Fruit fly (Drosophila melanogaster) whole organism, embryonic: Measurements from ENCODE around the gene TbCMF46.
A peak's percentile ranks its signal among the peaks of the same experiment; 100 is the strongest.

Experiments used
- CG11398 ChIP-seq: fragments of 200-800 bp; sonication (Bioruptor generic); optimal IDR thresholded peaks from 2 replicates; lab custom pipeline; 2016; ENCODE audit warnings: missing biosample characterization, missing genetic modification characterization
- CG12219 ChIP-seq: fragments of 200-800 bp; sonication (Bioruptor generic); optimal IDR thresholded peaks from 3 replicates; lab custom pipeline; 2018; ENCODE audit warnings: missing biosample characterization, mild to moderate bottlenecking, missing genetic modification characterization
- CG12236 ChIP-seq: fragments of 200-800 bp; sonication (Bioruptor generic); optimal IDR thresholded peaks from 2 replicates; lab custom pipeline; 2016; ENCODE audit warnings: missing biosample characterization, missing genetic modification characterization
- CG1233 ChIP-seq: fragments of 200-800 bp; sonication (Bioruptor generic); optimal IDR thresholded peaks from 4 replicates; lab custom pipeline; 2018; ENCODE audit warnings: missing biosample characterization, mild to moderate bottlenecking, missing genetic modification characterization
- CG13287 ChIP-seq: fragments of 200-800 bp; sonication (Bioruptor generic); IDR thresholded peaks from 2 replicates; pipeline ENCODE4 v1.3.6; 2022; ENCODE audit warnings: missing biosample characterization, missing genetic modification characterization; ENCODE audit not compliant: partially characterized antibody
- CG14441 ChIP-seq: fragments of 200-800 bp; sonication (Bioruptor generic); IDR thresholded peaks from 2 replicates; pipeline ENCODE4 v1.3.6; 2022; ENCODE audit warnings: missing biosample characterization, missing genetic modification characterization
- CG1602 ChIP-seq: fragments of 200-800 bp; sonication (Bioruptor generic); optimal IDR thresholded peaks from 3 replicates; lab custom pipeline; 2016; ENCODE audit warnings: missing biosample characterization, missing genetic modification characterization
- CG17328 ChIP-seq: fragments of 200-800 bp; sonication (Bioruptor generic); IDR thresholded peaks from 2 replicates; pipeline ENCODE4 v1.3.6; 2022; ENCODE audit warnings: missing biosample characterization, missing genetic modification characterization
- CG17385 ChIP-seq: fragments of 200-800 bp; sonication (Bioruptor generic); optimal IDR thresholded peaks from 3 replicates; lab custom pipeline; 2018; ENCODE audit warnings: missing biosample characterization, mild to moderate bottlenecking, missing genetic modification characterization
- CG18619 ChIP-seq: fragments of 200-800 bp; sonication (Bioruptor generic); optimal IDR thresholded peaks from 3 replicates; lab custom pipeline; 2017; ENCODE audit warnings: missing biosample characterization, mild to moderate bottlenecking, missing genetic modification characterization
- CG2116 ChIP-seq: fragments of 200-800 bp; sonication (Bioruptor generic); optimal IDR thresholded peaks from 3 replicates; lab custom pipeline; 2018; ENCODE audit warnings: missing biosample characterization, mild to moderate bottlenecking, missing genetic modification characterization
- CG3065 ChIP-seq: fragments of 200-800 bp; sonication (Bioruptor generic); optimal IDR thresholded peaks from 2 replicates; lab custom pipeline; 2016; ENCODE audit warnings: missing biosample characterization, missing genetic modification characterization
- CG3163 ChIP-seq: fragments of 200-800 bp; sonication (Bioruptor generic); optimal IDR thresholded peaks from 3 replicates; lab custom pipeline; 2016; ENCODE audit warnings: missing biosample characterization, missing genetic modification characterization
- CG33557 ChIP-seq: fragments of 200-800 bp; sonication (Bioruptor generic); optimal IDR thresholded peaks from 2 replicates; lab custom pipeline; 2019; ENCODE audit warnings: missing biosample characterization, mild to moderate bottlenecking, missing genetic modification characterization, moderate library complexity
- CG6765 ChIP-seq: fragments of 200-800 bp; sonication (Bioruptor generic); optimal IDR thresholded peaks from 3 replicates; lab custom pipeline; 2017; ENCODE audit warnings: missing biosample characterization, mild to moderate bottlenecking, missing genetic modification characterization
- CG7556 ChIP-seq: fragments of 200-800 bp; sonication (Bioruptor generic); optimal IDR thresholded peaks from 2 replicates; lab custom pipeline; 2017; ENCODE audit warnings: missing biosample characterization, mild to moderate bottlenecking, missing genetic modification characterization
- CG9817 ChIP-seq: fragments of 200-800 bp; sonication (Bioruptor generic); optimal IDR thresholded peaks from 2 replicates; lab custom pipeline; 2018; ENCODE audit warnings: missing biosample characterization, mild to moderate bottlenecking, missing genetic modification characterization, moderate library complexity
- Camta ChIP-seq: fragments of 200-800 bp; sonication (Bioruptor generic); optimal IDR thresholded peaks from 2 replicates; lab custom pipeline; 2016; ENCODE audit warnings: missing biosample characterization, missing genetic modification characterization
- Deaf1 ChIP-seq: fragments of 200-800 bp; optimal IDR thresholded peaks from 3 replicates; lab custom pipeline; 2019; ENCODE audit warnings: missing biosample characterization, mild to moderate bottlenecking, missing genetic modification characterization, moderate library complexity
- Dip3 ChIP-seq: fragments of 200-800 bp; sonication (Bioruptor generic); optimal IDR thresholded peaks from 3 replicates; lab custom pipeline; 2016; ENCODE audit warnings: missing biosample characterization, missing genetic modification characterization
- Elba2 ChIP-seq: fragments of 200-800 bp; sonication (Bioruptor generic); optimal IDR thresholded peaks from 3 replicates; lab custom pipeline; 2016; ENCODE audit warnings: missing biosample characterization, missing genetic modification characterization
- Fer1 ChIP-seq: fragments of 200-800 bp; sonication (Bioruptor generic); optimal IDR thresholded peaks from 2 replicates; lab custom pipeline; 2017; ENCODE audit warnings: missing biosample characterization, mild to moderate bottlenecking, missing genetic modification characterization
- Fer3 ChIP-seq: fragments of 200-800 bp; sonication (Bioruptor generic); optimal IDR thresholded peaks from 2 replicates; lab custom pipeline; 2018; ENCODE audit warnings: missing biosample characterization, mild to moderate bottlenecking, missing genetic modification characterization, moderate library complexity
- GATAe ChIP-seq: fragments of 200-800 bp; sonication (Bioruptor generic); conservative IDR thresholded peaks from 2 replicates; pipeline ENCODE4 v1.3.6; 2022; ENCODE audit warnings: missing biosample characterization, missing genetic modification characterization
- NC2α ChIP-seq: fragments of 200-800 bp; sonication (Bioruptor generic); optimal IDR thresholded peaks from 2 replicates; lab custom pipeline; 2016; ENCODE audit warnings: missing biosample characterization, missing genetic modification characterization
- Nf-YA ChIP-seq: fragments of 200-800 bp; sonication (Bioruptor generic); IDR thresholded peaks from 2 replicates; pipeline ENCODE4 v1.3.6; 2022; ENCODE audit warnings: missing biosample characterization, missing genetic modification characterization
- Nf-YC ChIP-seq: fragments of 200-800 bp; optimal IDR thresholded peaks from 3 replicates; lab custom pipeline; 2019; ENCODE audit warnings: missing biosample characterization, mild to moderate bottlenecking, missing genetic modification characterization, moderate library complexity
- NfI ChIP-seq: fragments of 200-800 bp; sonication (Bioruptor generic); optimal IDR thresholded peaks from 3 replicates; lab custom pipeline; 2018; ENCODE audit warnings: missing biosample characterization, mild to moderate bottlenecking, missing genetic modification characterization, moderate library complexity
- YL-1 ChIP-seq: fragments of 200-800 bp; sonication (Bioruptor generic); optimal IDR thresholded peaks from 3 replicates; lab custom pipeline; 2017; ENCODE audit warnings: missing biosample characterization, mild to moderate bottlenecking, missing genetic modification characterization
- al ChIP-seq: fragments of 200-800 bp; sonication (Bioruptor generic); IDR thresholded peaks from 2 replicates; pipeline ENCODE4 v1.3.6; 2022; ENCODE audit warnings: missing biosample characterization, missing genetic modification characterization
- az2 ChIP-seq: fragments of 200-800 bp; sonication (Bioruptor generic); optimal IDR thresholded peaks from 3 replicates; lab custom pipeline; 2016; ENCODE audit warnings: missing biosample characterization, missing genetic modification characterization
- crol ChIP-seq: fragments of 200-800 bp; sonication (Bioruptor generic); IDR thresholded peaks from 2 replicates; pipeline ENCODE4 v1.3.6; 2022; ENCODE audit warnings: missing biosample characterization, missing genetic modification characterization
- gsb ChIP-seq: fragments of 200-800 bp; sonication (Bioruptor generic); IDR thresholded peaks from 2 replicates; pipeline ENCODE4 v1.3.6; 2022; ENCODE audit warnings: missing biosample characterization, missing genetic modification characterization
- gsb-n ChIP-seq: fragments of 200-800 bp; sonication (Bioruptor generic); optimal IDR thresholded peaks from 3 replicates; lab custom pipeline; 2018; ENCODE audit warnings: missing biosample characterization, mild to moderate bottlenecking, missing genetic modification characterization
- hb ChIP-seq: fragments of 200-800 bp; sonication (Bioruptor generic); IDR thresholded peaks from 3 replicates; pipeline ENCODE4 v1.3.6; 2022; ENCODE audit warnings: missing biosample characterization, missing genetic modification characterization; ENCODE audit not compliant: partially characterized antibody
- inv ChIP-seq: fragments of 200-800 bp; sonication (Bioruptor generic); IDR thresholded peaks from 2 replicates; pipeline ENCODE4 v1.3.6; 2022; ENCODE audit warnings: missing biosample characterization, missing genetic modification characterization; ENCODE audit not compliant: partially characterized antibody
- lmd ChIP-seq: fragments of 200-800 bp; sonication (Bioruptor generic); IDR thresholded peaks from 2 replicates; pipeline ENCODE4 v1.3.6; 2022; ENCODE audit warnings: missing biosample characterization, missing genetic modification characterization
- nerfin-2 ChIP-seq: fragments of 200-800 bp; sonication (Bioruptor generic); IDR thresholded peaks from 2 replicates; pipeline ENCODE4 v1.3.6; 2022; ENCODE audit warnings: missing biosample characterization, missing genetic modification characterization; ENCODE audit not compliant: partially characterized antibody
- pnt ChIP-seq: fragments of 200-800 bp; sonication (Bioruptor generic); optimal IDR thresholded peaks from 3 replicates; lab custom pipeline; 2016; ENCODE audit warnings: missing biosample characterization, missing genetic modification characterization
- pros ChIP-seq: fragments of 200-800 bp; sonication (Bioruptor generic); optimal IDR thresholded peaks from 3 replicates; lab custom pipeline; 2019; ENCODE audit warnings: missing biosample characterization, mild to moderate bottlenecking, missing genetic modification characterization, moderate library complexity
- sc ChIP-seq, 3 experiments: fragments of >200 bp in 2 of 3; fragments of 200-800 bp in 1 of 3; sonication (Bioruptor generic) in 1 of 3; optimal IDR thresholded peaks; 2 replicates in 2 of 3; 3 replicates in 1 of 3; lab custom pipeline; 2017; ENCODE audit warnings: mild to moderate bottlenecking in 1 of 3, missing biosample characterization in 1 of 3, missing genetic modification characterization in 1 of 3, missing genetic modification reagents in 1 of 3
- schlank ChIP-seq: fragments of 200-800 bp; sonication (Bioruptor generic); optimal IDR thresholded peaks from 2 replicates; lab custom pipeline; 2018; ENCODE audit warnings: missing biosample characterization, mild to moderate bottlenecking, missing genetic modification characterization
- sd ChIP-seq: fragments of 200-800 bp; sonication (Bioruptor generic); optimal IDR thresholded peaks from 3 replicates; lab custom pipeline; 2018; ENCODE audit warnings: missing biosample characterization, mild to moderate bottlenecking, missing genetic modification characterization, moderate library complexity
- seq ChIP-seq: fragments of 200-800 bp; sonication (Bioruptor generic); IDR thresholded peaks from 2 replicates; pipeline ENCODE4 v1.3.6; 2022; ENCODE audit warnings: missing biosample characterization, missing genetic modification characterization
- sr ChIP-seq: fragments of 200-800 bp; sonication (Bioruptor generic); IDR thresholded peaks from 3 replicates; pipeline ENCODE4 v1.3.6; 2022; ENCODE audit warnings: missing biosample characterization, missing genetic modification characterization
- ttk ChIP-seq: fragments of 200-800 bp; sonication (Bioruptor generic); IDR thresholded peaks from 2 replicates; pipeline ENCODE4 v2.1.2; 2022; ENCODE audit warnings: missing biosample characterization, missing genetic modification characterization
- tup ChIP-seq: fragments of 200-800 bp; sonication (Bioruptor generic); optimal IDR thresholded peaks from 2 replicates; lab custom pipeline; 2016; ENCODE audit warnings: missing biosample characterization, mild to moderate bottlenecking, missing genetic modification characterization, moderate library complexity
- tx ChIP-seq: fragments of 200-800 bp; sonication (Bioruptor generic); optimal IDR thresholded peaks from 2 replicates; lab custom pipeline; 2016; ENCODE audit warnings: missing biosample characterization, missing genetic modification characterization
- unc-4 ChIP-seq: fragments of 200-800 bp; sonication (Bioruptor generic); IDR thresholded peaks from 2 replicates; pipeline ENCODE4 v1.3.6; 2022; ENCODE audit warnings: missing biosample characterization, missing genetic modification characterization; ENCODE audit not compliant: partially characterized antibody
- z ChIP-seq: fragments of 200-800 bp; sonication (Bioruptor generic); IDR thresholded peaks from 3 replicates; pipeline ENCODE4 v1.3.6; 2022; ENCODE audit warnings: missing biosample characterization, missing genetic modification characterization

TbCMF46 gene

dm6 chr2L:9938631-9939256, 14.1 kb upstream of the TbCMF46 start, which contains the start of the genes Datp and CG4619:
Datp (minus strand) TSS chr2L:9938790.
CG4619 (plus strand) TSS chr2L:9938863.
- TF ChIP-seq NfI (GFP tag; lab: Kevin White, UChicago) (peak; percentile 61), crol (GFP tag; lab: Robert Waterston, UW) (no peak), Camta (GFP tag; lab: Kevin White, UChicago) (no peak), al (no peak; the same call in 1 of the 2 replicates), CG3163 (GFP tag; lab: Kevin White, UChicago) (peak; percentile 13), CG13287 (GFP tag; lab: Robert Waterston, UW) (peak; percentile 26; the same call in 1 of the 2 replicates), sd (tag; lab: Kevin White, UChicago) (no peak), CG17385 (GFP tag; lab: Kevin White, UChicago) (peak; percentile 56), pros (GFP tag; lab: Kevin White, UChicago) (no peak), CG9817 (tag; lab: Kevin White, UChicago) (peak; percentile 39), Fer3 (tag; lab: Kevin White, UChicago) (no peak), Elba2 (peak; percentile 61), YL-1 (GFP tag; lab: Kevin White, UChicago) (peak; percentile 68), NC2α (GFP tag; lab: Kevin White, UChicago) (no peak), z (GFP tag; lab: Robert Waterston, UW) (no peak), ttk (no peak), CG7556 (GFP tag; lab: Kevin White, UChicago) (no peak), lmd (GFP tag; lab: Robert Waterston, UW) (no peak), hb (GFP tag; lab: Robert Waterston, UW) (no peak), Fer1 (peak; percentile 52), pnt (no peak), nerfin-2 (no peak), CG6765 (GFP tag; lab: Kevin White, UChicago) (no peak), az2 (GFP tag; lab: Kevin White, UChicago) (no peak), CG14441 (GFP tag; lab: Robert Waterston, UW) (0 out of 2 replicates have a peak, but pooled peaks have one; percentile 35), gsb (no peak), Deaf1 (tag; lab: Kevin White, UChicago) (no peak), tx (GFP tag; lab: Kevin White, UChicago) (peak; percentile 26), unc-4 (GFP tag; lab: Robert Waterston, UW) (peak; percentile 37; the same call in 1 of the 2 replicates), sc (optimal IDR thresholded peaks at IDR 0.05; lab: Kevin White, UChicago) (no peak), sc (GFP tag; optimal IDR thresholded peaks at IDR 0.05; lab: Kevin White, UChicago) (no peak), CG3065 (no peak), GATAe (GFP tag; lab: Robert Waterston, UW) (no peak), CG1602 (GFP tag; lab: Kevin White, UChicago) (no peak), CG2116 (GFP tag; lab: Kevin White, UChicago) (peak; percentile 29), tup (GFP tag; lab: Kevin White, UChicago) (no peak), Nf-YC (tag; lab: Kevin White, UChicago) (no peak), CG12219 (GFP tag; lab: Kevin White, UChicago) (peak; percentile 13), CG18619 (GFP tag; lab: Kevin White, UChicago) (peak; percentile 54), sr (GFP tag; lab: Robert Waterston, UW) (no peak), CG17328 (peak; percentile 29; the same call in 1 of the 2 replicates), CG1233 (GFP tag; lab: Kevin White, UChicago) (no peak), Nf-YA (no peak), Dip3 (GFP tag; lab: Kevin White, UChicago) (peak; percentile 42), inv (GFP tag; lab: Robert Waterston, UW) (no peak), CG12236 (GFP tag; lab: Kevin White, UChicago) (no peak), CG11398 (no peak), gsb-n (tag; lab: Kevin White, UChicago) (no peak), CG33557 (GFP tag; lab: Kevin White, UChicago) (no peak), seq (GFP tag; lab: Robert Waterston, UW) (no peak), schlank (no peak)
